Fruit fly (Drosophila melanogaster) whole organism, embryonic: ENCODE data around the gene Nep5.

ENCODE experiments used
- CG11695 ChIP-seq: fragments of 200-800 bp; sonication (Bioruptor generic); IDR thresholded peaks from 3 replicates; pipeline ENCODE4 v1.3.6; 2022; ENCODE audit warnings: missing biosample characterization, missing genetic modification characterization
- CG11723 ChIP-seq: fragments of 200-800 bp; sonication (Bioruptor generic); optimal IDR thresholded peaks from 2 replicates; lab custom pipeline; 2017; ENCODE audit warnings: missing biosample characterization, mild to moderate bottlenecking, missing genetic modification characterization
- Poxn ChIP-seq: fragments of 200-800 bp; sonication (Bioruptor generic); IDR thresholded peaks from 2 replicates; pipeline ENCODE4 v1.3.6; 2022; ENCODE audit warnings: missing biosample characterization, missing genetic modification characterization
- bcd ChIP-seq: fragments of 200-800 bp; sonication (Bioruptor generic); optimal IDR thresholded peaks from 2 replicates; lab custom pipeline; 2017; ENCODE audit warnings: missing biosample characterization, mild to moderate bottlenecking, missing genetic modification characterization
- da ChIP-seq: fragments of 200-800 bp; sonication (Bioruptor generic); optimal IDR thresholded peaks from 2 replicates; lab custom pipeline; 2016; ENCODE audit warnings: missing biosample characterization, missing genetic modification characterization
- fru ChIP-seq: fragments of >200 bp; optimal IDR thresholded peaks from 2 replicates; lab custom pipeline; 2017
- mld ChIP-seq: fragments of 200-800 bp; sonication (Bioruptor generic); IDR thresholded peaks from 3 replicates; pipeline ENCODE4 v1.3.6; 2022; ENCODE audit warnings: missing biosample characterization, missing genetic modification characterization; ENCODE audit not compliant: partially characterized antibody
- shn ChIP-seq: fragments of 200-800 bp; sonication (Bioruptor generic); optimal IDR thresholded peaks from 3 replicates; lab custom pipeline; 2016; ENCODE audit warnings: missing biosample characterization, missing genetic modification characterization
- twi ChIP-seq: fragments of 200-800 bp; optimal IDR thresholded peaks from 2 replicates; lab custom pipeline; 2019; ENCODE audit warnings: missing biosample characterization, mild to moderate bottlenecking, missing genetic modification characterization, moderate library complexity

DNA sequence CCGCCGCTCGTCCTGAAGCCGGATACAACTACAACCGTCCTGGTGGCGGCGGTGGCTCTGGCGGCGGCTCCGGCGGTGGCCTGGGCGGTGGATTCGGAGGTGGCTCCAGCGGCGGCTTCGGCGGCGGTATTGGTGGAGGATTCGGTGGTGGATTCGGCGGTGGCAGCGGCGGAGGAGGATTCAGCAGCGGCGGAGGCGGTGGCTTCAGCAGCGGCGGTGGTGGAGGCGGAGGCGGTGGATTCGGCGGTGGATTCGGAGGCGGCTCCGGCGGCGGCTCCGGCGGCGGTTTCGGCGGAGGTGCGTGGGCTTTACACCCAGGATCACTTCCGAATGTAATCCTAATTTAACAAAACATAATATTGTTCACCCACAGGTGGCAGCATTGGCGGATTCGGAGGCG, 14.4 kb downstream of the Nep5 start:
- TF ChIP-seq twi (tag; lab: Kevin White, UChicago) = no peak
- no peak for TF ChIP-seq CG11695
- TF ChIP-seq shn (GFP tag; lab: Kevin White, UChicago) = no peak
- TF ChIP-seq fru (lab: Kevin White, UChicago) = no peak
- no peak for TF ChIP-seq CG11723 (GFP tag; lab: Kevin White, UChicago)
- no peak for TF ChIP-seq Poxn (GFP tag; lab: Robert Waterston, UW)
- no peak for TF ChIP-seq bcd (GFP tag; lab: Kevin White, UChicago)
- no peak for TF ChIP-seq mld (GFP tag; lab: Robert Waterston, UW)
- TF ChIP-seq da = no peak
